Worm (Caenorhabditis elegans): Measurements from ENCODE around the gene D2089.8.

Gene D2089.8

DNA sequence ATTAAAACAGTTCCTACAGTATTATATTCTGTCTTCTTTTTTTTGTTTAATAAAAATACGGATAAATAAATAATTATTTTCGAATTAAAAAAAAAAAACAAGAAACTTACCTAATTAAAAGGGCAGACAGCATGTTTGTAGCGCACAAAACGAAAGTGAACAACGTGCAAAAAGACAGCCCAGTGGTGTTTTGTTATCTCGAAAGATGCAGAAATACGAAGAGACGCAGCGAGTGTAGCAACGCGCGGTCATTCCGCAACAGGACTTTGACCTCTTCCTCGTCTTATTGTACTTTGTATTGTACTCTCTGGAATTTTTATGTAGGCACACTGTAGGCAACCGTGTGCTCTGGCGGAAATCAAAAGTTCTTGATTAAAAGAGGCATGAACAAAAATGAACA is 31.1 kb upstream of the D2089.8 start, which contains the start of gene gbh-1:
gbh-1 (minus strand) TSS at position 149 of the 400 bp plus-strand sequence.
- TF ChIP-seq Y116A8C.19 (tag; optimal IDR thresholded peaks at IDR 0.05; ENCODE audit: borderline replicate concordance) (no peak), tbx-2 (tag; optimal IDR thresholded peaks at IDR 0.05) (no peak), blmp-1 (tag; optimal IDR thresholded peaks at IDR 0.05) (peak; percentile 70), isw-1 (GFP tag; IDR thresholded peaks at IDR 0.05) (no peak), elt-2 (tag; optimal IDR thresholded peaks at IDR 0.05) (peak; percentile 26), ceh-90 (tag; optimal IDR thresholded peaks at IDR 0.05) (no peak), aly-2 (tag; optimal IDR thresholded peaks at IDR 0.05) (no peak), pqm-1 (tag; optimal IDR thresholded peaks at IDR 0.05) (no peak)

DNA sequence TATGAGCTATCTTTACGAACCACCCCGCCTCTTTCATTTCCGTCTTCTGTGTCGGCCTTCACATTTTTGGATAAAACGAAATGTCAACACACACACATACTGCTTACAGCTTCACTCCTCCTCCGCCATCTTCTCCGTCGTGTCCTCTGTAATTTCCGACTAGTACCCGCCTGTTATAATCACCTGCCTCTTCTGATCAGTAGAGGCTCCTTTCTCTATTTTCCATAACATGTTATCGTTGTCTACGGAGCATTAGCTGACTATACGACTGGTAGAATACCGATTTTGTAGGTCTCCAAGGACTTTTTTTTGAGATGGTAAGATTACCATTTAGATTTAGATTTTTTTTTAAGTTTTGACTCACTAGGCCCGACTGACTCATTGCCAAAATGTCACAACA is 22.4 kb upstream of the D2089.8 start:
- TF ChIP-seq efl-1 (optimal IDR thresholded peaks at IDR 0.05), result no peak
- peak in 1 of 2 experiments; percentile 9 for TF ChIP-seq efl-1 (GFP tag; optimal IDR thresholded peaks at IDR 0.05 in 1 of 2)
- no peak for TF ChIP-seq snpc-4 (tag; optimal IDR thresholded peaks at IDR 0.05)
- no peak for TF ChIP-seq unc-98 (GFP tag; IDR thresholded peaks at IDR 0.05)

DNA sequence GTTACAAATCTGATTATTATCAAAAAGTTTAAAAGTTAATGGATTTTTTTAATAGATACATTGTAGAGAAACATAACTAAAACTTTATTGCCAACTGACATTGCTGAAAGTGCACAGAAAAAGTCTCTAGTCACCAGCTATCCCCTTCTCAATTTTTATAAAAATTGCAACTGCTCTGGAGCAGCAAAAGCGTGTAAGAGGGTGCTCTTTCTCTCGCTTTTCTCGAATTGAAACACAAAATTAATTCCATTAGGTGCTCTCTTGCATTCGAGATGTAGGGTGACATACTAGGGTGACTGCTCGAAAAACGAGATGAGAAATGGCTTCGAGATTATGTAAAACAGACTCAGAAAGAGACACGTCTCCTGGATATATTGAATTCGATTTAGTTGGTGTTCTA is 18.0 kb upstream of the D2089.8 start:
- TF ChIP-seq lsy-2 (tag; optimal IDR thresholded peaks at IDR 0.05), result no peak
- no peak for TF ChIP-seq efl-1 (optimal IDR thresholded peaks at IDR 0.05)
- TF ChIP-seq efl-1 (GFP tag; optimal IDR thresholded peaks at IDR 0.05 in 1 of 2), result no peak
- no peak for TF ChIP-seq ceh-63 (GFP tag; optimal IDR thresholded peaks at IDR 0.05)
- TF ChIP-seq nhr-20 (tag; optimal IDR thresholded peaks at IDR 0.05), result no peak
- no peak for TF ChIP-seq unc-30 (tag; optimal IDR thresholded peaks at IDR 0.05)
- TF ChIP-seq nhr-19 (GFP tag; conservative IDR thresholded peaks at IDR 0.05), result no peak
- no peak for TF ChIP-seq mdl-1 (tag; optimal IDR thresholded peaks at IDR 0.05)
- no peak for TF ChIP-seq ceh-82 (tag; optimal IDR thresholded peaks at IDR 0.05)
- TF ChIP-seq ama-1 (optimal IDR thresholded peaks at IDR 0.05), result no peak
- no peak for TF ChIP-seq hlh-17 (GFP tag; optimal IDR thresholded peaks at IDR 0.05; ENCODE audit: borderline replicate concordance)
- no peak for TF ChIP-seq snu-23 (GFP tag; optimal IDR thresholded peaks at IDR 0.05)
- no peak for TF ChIP-seq nhr-28 (tag; optimal IDR thresholded peaks at IDR 0.05)
- TF ChIP-seq aly-2 (tag; optimal IDR thresholded peaks at IDR 0.05), result no peak
- TF ChIP-seq hlh-4 (tag; optimal IDR thresholded peaks at IDR 0.05), result no peak
- TF ChIP-seq mab-9 (GFP tag; IDR thresholded peaks at IDR 0.05), result no peak
- TF ChIP-seq zip-4 (GFP tag; optimal IDR thresholded peaks at IDR 0.05), result no peak
- no peak for TF ChIP-seq grh-1 (GFP tag; IDR thresholded peaks at IDR 0.05)
- no peak for TF ChIP-seq Y116A8C.19 (tag; optimal IDR thresholded peaks at IDR 0.05; ENCODE audit: borderline replicate concordance)

DNA sequence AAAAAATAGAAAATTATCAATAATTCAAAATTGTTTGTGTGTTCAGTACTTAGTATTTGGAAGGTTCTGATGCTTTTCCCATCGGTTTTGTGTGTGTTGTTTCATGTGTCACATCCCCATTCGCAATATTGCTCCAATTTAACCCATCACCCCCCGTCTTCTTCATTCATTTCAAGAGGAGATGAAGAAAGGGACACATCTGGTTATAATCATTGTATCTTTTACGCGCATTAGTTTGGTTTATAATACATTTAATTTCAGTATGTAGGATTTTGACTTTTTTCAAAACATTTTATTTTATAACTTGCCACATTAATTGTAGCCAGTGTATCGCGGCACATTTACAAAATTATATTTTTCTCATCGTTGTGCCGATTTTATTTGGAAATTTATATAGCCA is 17.5 kb upstream of the D2089.8 start:
- TF ChIP-seq fkh-4 (tag; optimal IDR thresholded peaks at IDR 0.05; ENCODE audit: borderline replicate concordance) (peak; percentile 62), dsc-1 (tag; optimal IDR thresholded peaks at IDR 0.05) (peak; percentile 93), hlh-17 (GFP tag; optimal IDR thresholded peaks at IDR 0.05; ENCODE audit: borderline replicate concordance) (no peak), F16B12.6 (tag; optimal IDR thresholded peaks at IDR 0.05) (no peak)

DNA sequence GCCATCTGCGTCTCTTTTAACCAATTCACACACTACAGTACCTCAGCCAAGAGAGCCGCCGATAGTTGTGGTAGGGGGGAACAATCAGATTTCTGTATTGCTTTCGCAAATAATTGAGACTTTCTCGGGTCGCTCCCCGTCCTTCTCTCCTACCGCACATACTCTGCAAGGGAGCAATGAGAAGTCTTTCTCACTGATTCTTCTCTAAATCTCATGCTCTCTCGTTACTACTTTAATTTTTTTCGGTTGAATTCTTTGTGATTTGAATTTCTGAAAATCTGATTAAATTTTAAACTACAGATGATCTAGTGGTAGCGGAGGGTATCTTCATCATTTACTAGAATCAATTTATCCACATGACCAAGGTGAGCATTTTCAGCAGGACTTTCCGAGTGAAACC is 12.7 kb upstream of the D2089.8 start, which contains the start of gene ptb-1:
ptb-1 (plus strand) TSS at position 301 of the 400 bp plus-strand sequence.
- TF ChIP-seq lin-13 (GFP tag; optimal IDR thresholded peaks at IDR 0.05), result no peak
- no peak for TF ChIP-seq skn-1 (tag; optimal IDR thresholded peaks at IDR 0.05)
- no peak for TF ChIP-seq unc-30 (tag; optimal IDR thresholded peaks at IDR 0.05)
- TF ChIP-seq xbp-1 (tag; optimal IDR thresholded peaks at IDR 0.05), result no peak
- no peak for TF ChIP-seq ces-1 (GFP tag; optimal IDR thresholded peaks at IDR 0.05)
- no peak for TF ChIP-seq aly-2 (tag; optimal IDR thresholded peaks at IDR 0.05)
- no peak for TF ChIP-seq blmp-1 (tag; optimal IDR thresholded peaks at IDR 0.05)
- no peak for TF ChIP-seq C16A3.4 (tag; optimal IDR thresholded peaks at IDR 0.05)

Data from whole organism, L1 larva.